Worm (Caenorhabditis elegans) whole organism, L1 larva: ENCODE data around the gene ZC513.3.

Experiments used
- C04F5.9 ChIP-seq: sonication (generic microtip); optimal IDR thresholded peaks from 2 replicates; lab custom pipeline; 2016; ENCODE audit warnings: missing genetic modification characterization, missing compliant biosample characterization
- C34B4.2 ChIP-seq: sonication (generic microtip); optimal IDR thresholded peaks from 2 replicates; lab custom pipeline; 2017; ENCODE audit warnings: mild to moderate bottlenecking, missing genetic modification characterization, missing compliant biosample characterization
- Y116A8C.19 ChIP-seq: sonication (generic microtip); optimal IDR thresholded peaks from 2 replicates; lab custom pipeline; 2016; ENCODE audit warnings: missing compliant biosample characterization, missing genetic modification characterization, borderline replicate concordance
- alr-1 ChIP-seq: fragments of 200-800 bp; sonication (Bioruptor generic); optimal IDR thresholded peaks from 2 replicates; lab custom pipeline; 2018; ENCODE audit warnings: borderline replicate concordance, mild to moderate bottlenecking, missing genetic modification characterization, missing compliant biosample characterization
- ama-1 ChIP-seq: fragments of 150-350 bp; optimal IDR thresholded peaks from 2 replicates; lab custom pipeline; 2014
- blmp-1 ChIP-seq: fragments of 150-350 bp; optimal IDR thresholded peaks from 2 replicates; lab custom pipeline; 2014; ENCODE audit warnings: missing biosample characterization, missing genetic modification characterization
- ceh-63 ChIP-seq: fragments of 200-800 bp; sonication (Bioruptor generic); optimal IDR thresholded peaks from 2 replicates; lab custom pipeline; 2018; ENCODE audit warnings: mild to moderate bottlenecking, missing genetic modification characterization, missing compliant biosample characterization
- ceh-88 ChIP-seq: fragments of 200-800 bp; sonication (Bioruptor generic); IDR thresholded peaks from 2 replicates; pipeline ENCODE4 v1.3.6; 2022; ENCODE audit warnings: missing genetic modification characterization, missing compliant biosample characterization
- dsc-1 ChIP-seq: sonication (generic microtip); optimal IDR thresholded peaks from 2 replicates; lab custom pipeline; 2016; ENCODE audit warnings: mild to moderate bottlenecking, missing genetic modification characterization, missing compliant biosample characterization
- efl-1 ChIP-seq, 4 experiments: fragments of 150-350 bp; optimal IDR thresholded peaks in 3 of 4; peaks in 1 of 4; 1 replicate in 1 of 4; 2 replicates in 3 of 4; lab custom pipeline; 2014; ENCODE audit warnings: missing biosample characterization in 2 of 4, missing genetic modification characterization in 2 of 4, missing genetic modification reagents in 2 of 4
- efl-3 ChIP-seq: fragments of 200-800 bp; sonication (Bioruptor generic); optimal IDR thresholded peaks from 2 replicates; lab custom pipeline; 2018; ENCODE audit warnings: mild to moderate bottlenecking, missing genetic modification characterization, missing compliant biosample characterization
- elt-2 ChIP-seq: sonication (generic microtip); optimal IDR thresholded peaks from 2 replicates; lab custom pipeline; 2016; ENCODE audit warnings: missing genetic modification characterization, mild to moderate bottlenecking, inconsistent platforms, missing compliant biosample characterization, missing genetic modification reagents
- elt-3 ChIP-seq, 6 experiments: fragments of 150-350 bp in 1 of 6; sonication (generic microtip); optimal IDR thresholded peaks; 2 replicates each; lab custom pipeline; 2017 to 2018; ENCODE audit warnings: missing biosample characterization in 6 of 6, missing genetic modification characterization in 6 of 6, inconsistent platforms in 1 of 6
- ets-5 ChIP-seq: fragments of 200-800 bp; sonication (Bioruptor generic); IDR thresholded peaks from 2 replicates; pipeline ENCODE4 v1.3.6; 2022; ENCODE audit warnings: missing genetic modification characterization, missing compliant biosample characterization
- fkh-4 ChIP-seq: sonication (generic microtip); optimal IDR thresholded peaks from 2 replicates; lab custom pipeline; 2016; ENCODE audit warnings: missing compliant biosample characterization, missing genetic modification characterization, borderline replicate concordance
- fkh-8 ChIP-seq: sonication (generic microtip); optimal IDR thresholded peaks from 2 replicates; lab custom pipeline; 2016; ENCODE audit warnings: mild to moderate bottlenecking, missing genetic modification characterization, missing compliant biosample characterization
- grh-1 ChIP-seq: fragments of 200-800 bp; sonication (Bioruptor generic); IDR thresholded peaks from 2 replicates; pipeline ENCODE4 v1.3.6; 2022; ENCODE audit warnings: missing genetic modification reagents, missing genetic modification characterization, missing compliant biosample characterization
- hlh-4 ChIP-seq: sonication (generic microtip); optimal IDR thresholded peaks from 2 replicates; lab custom pipeline; 2016; ENCODE audit warnings: mild to moderate bottlenecking, missing genetic modification characterization, missing compliant biosample characterization
- irx-1 ChIP-seq: sonication (generic microtip); optimal IDR thresholded peaks from 2 replicates; lab custom pipeline; 2016; ENCODE audit warnings: missing genetic modification characterization, missing compliant biosample characterization
- isw-1 ChIP-seq: fragments of 200-800 bp; sonication (Bioruptor generic); IDR thresholded peaks from 2 replicates; pipeline ENCODE4 v1.3.6; 2022; ENCODE audit warnings: missing genetic modification characterization, missing compliant biosample characterization
- lin-14 ChIP-seq: fragments of 200-800 bp; sonication (Bioruptor generic); optimal IDR thresholded peaks from 2 replicates; lab custom pipeline; 2018; ENCODE audit warnings: mild to moderate bottlenecking, missing genetic modification characterization, moderate library complexity, missing compliant biosample characterization
- lin-35 ChIP-seq, 2 experiments: fragments of 150-350 bp; optimal IDR thresholded peaks; 2 replicates each; lab custom pipeline; 2014; ENCODE audit warnings: missing biosample characterization in 2 of 2, missing genetic modification characterization in 2 of 2, missing genetic modification reagents in 2 of 2
- lin-39 ChIP-seq: fragments of 150-350 bp; optimal IDR thresholded peaks from 2 replicates; lab custom pipeline; 2014; ENCODE audit warnings: missing biosample characterization, missing genetic modification reagents, missing genetic modification characterization
- lsy-2 ChIP-seq, 2 experiments: fragments of 150-350 bp; optimal IDR thresholded peaks; 2 replicates each; lab custom pipeline; 2014; ENCODE audit warnings: missing biosample characterization in 2 of 2, missing genetic modification characterization in 2 of 2
- mab-9 ChIP-seq: fragments of 200-800 bp; sonication (Bioruptor generic); IDR thresholded peaks from 2 replicates; pipeline ENCODE4 v1.3.6; 2022; ENCODE audit warnings: missing genetic modification reagents, missing genetic modification characterization, missing compliant biosample characterization
- mep-1 ChIP-seq: fragments of 150-350 bp; optimal IDR thresholded peaks from 2 replicates; lab custom pipeline; 2014; ENCODE audit warnings: missing biosample characterization, missing genetic modification characterization
- nhr-19 ChIP-seq: fragments of 200-800 bp; sonication (Bioruptor generic); conservative IDR thresholded peaks from 2 replicates; pipeline ENCODE4 v1.3.6; 2022; ENCODE audit warnings: missing genetic modification characterization, missing compliant biosample characterization
- nhr-20 ChIP-seq: sonication (generic microtip); optimal IDR thresholded peaks from 2 replicates; lab custom pipeline; 2016; ENCODE audit warnings: mild to moderate bottlenecking, missing genetic modification characterization, missing compliant biosample characterization
- nhr-71 ChIP-seq: sonication (generic microtip); optimal IDR thresholded peaks from 2 replicates; lab custom pipeline; 2016; ENCODE audit warnings: mild to moderate bottlenecking, missing genetic modification characterization, moderate library complexity, missing compliant biosample characterization
- nhr-76 ChIP-seq: sonication (generic microtip); optimal IDR thresholded peaks from 2 replicates; lab custom pipeline; 2017; ENCODE audit warnings: missing biosample characterization, missing genetic modification characterization
- nhr-84 ChIP-seq: sonication (generic microtip); optimal IDR thresholded peaks from 2 replicates; lab custom pipeline; 2017; ENCODE audit warnings: missing biosample characterization, missing genetic modification characterization
- nhr-85 ChIP-seq: sonication (generic microtip); peaks from one replicate; lab custom pipeline; 2016; ENCODE audit warnings: missing genetic modification characterization, inconsistent platforms, missing compliant biosample characterization
- nhr-90 ChIP-seq: sonication (generic microtip); optimal IDR thresholded peaks from 2 replicates; lab custom pipeline; 2016; ENCODE audit warnings: mild to moderate bottlenecking, missing genetic modification characterization, missing compliant biosample characterization; ENCODE audit not compliant: poor library complexity
- pag-3 ChIP-seq: sonication (generic microtip); optimal IDR thresholded peaks from 2 replicates; lab custom pipeline; 2017; ENCODE audit warnings: missing genetic modification characterization, mild to moderate bottlenecking, missing compliant biosample characterization, antibody characterized with exemption, borderline replicate concordance; ENCODE audit not compliant: insufficient read depth
- rnt-1 ChIP-seq: sonication (generic microtip); optimal IDR thresholded peaks from 2 replicates; lab custom pipeline; 2016; ENCODE audit warnings: mild to moderate bottlenecking, missing genetic modification characterization, moderate library complexity, missing compliant biosample characterization
- snu-23 ChIP-seq: sonication (generic microtip); optimal IDR thresholded peaks from 2 replicates; lab custom pipeline; 2016; ENCODE audit warnings: missing genetic modification characterization, missing compliant biosample characterization
- sox-4 ChIP-seq: sonication (generic microtip); optimal IDR thresholded peaks from 2 replicates; lab custom pipeline; 2016; ENCODE audit warnings: missing genetic modification characterization, missing compliant biosample characterization
- sptf-1 ChIP-seq: fragments of 150-350 bp; optimal IDR thresholded peaks from 2 replicates; lab custom pipeline; 2014; ENCODE audit warnings: missing biosample characterization, missing genetic modification characterization
- sup-37 ChIP-seq: fragments of 200-800 bp; sonication (Bioruptor generic); optimal IDR thresholded peaks from 2 replicates; lab custom pipeline; 2018; ENCODE audit warnings: mild to moderate bottlenecking, missing genetic modification characterization, missing compliant biosample characterization
- tlp-1 ChIP-seq: fragments of 150-350 bp; optimal IDR thresholded peaks from 2 replicates; lab custom pipeline; 2014; ENCODE audit warnings: missing biosample characterization, missing genetic modification characterization
- unc-86 ChIP-seq: sonication (generic microtip); optimal IDR thresholded peaks from 2 replicates; lab custom pipeline; 2016; ENCODE audit warnings: missing genetic modification characterization, missing compliant biosample characterization
- unc-98 ChIP-seq: fragments of 200-800 bp; sonication (Bioruptor generic); IDR thresholded peaks from 2 replicates; pipeline ENCODE4 v1.3.6; 2022; ENCODE audit warnings: missing genetic modification characterization, missing compliant biosample characterization
- zag-1 ChIP-seq: fragments of 150-350 bp; optimal IDR thresholded peaks from 2 replicates; lab custom pipeline; 2014; ENCODE audit warnings: missing biosample characterization, missing genetic modification characterization
- ztf-4 ChIP-seq: fragments of 150-350 bp; optimal IDR thresholded peaks from 2 replicates; lab custom pipeline; 2014; ENCODE audit warnings: missing biosample characterization, missing genetic modification characterization

Gene ZC513.3

ce11 chrV:8027429-8028142, 19.2 kb upstream of the ZC513.3 start:
- no peak for TF ChIP-seq ceh-88 (GFP tag; lab: Robert Waterston, UW)
- peak; percentile 82 for TF ChIP-seq blmp-1 (tag; lab: Kevin White, UChicago)
- TF ChIP-seq ceh-63 (GFP tag; lab: Kevin White, UChicago), result no peak
- TF ChIP-seq lsy-2 (tag; optimal IDR thresholded peaks at IDR 0.05; lab: Kevin White, UChicago), result peak in 1 of 2 experiments; percentile 53
- TF ChIP-seq elt-3 (tag; optimal IDR thresholded peaks at IDR 0.05; lab: Kevin White, UChicago), result peak in 5 of 6 experiments; percentile 9 to 82 (median 30)
- peak in 1 of 2 experiments; percentile 9 for TF ChIP-seq lin-35 (GFP tag; optimal IDR thresholded peaks at IDR 0.05; lab: Kevin White, UChicago)
- TF ChIP-seq ama-1 (lab: Kevin White, UChicago), result no peak
- no peak for TF ChIP-seq C04F5.9 (tag; lab: Kevin White, UChicago)
- TF ChIP-seq snu-23 (GFP tag; lab: Kevin White, UChicago), result peak; percentile 43
- no peak for TF ChIP-seq unc-86
- no peak for TF ChIP-seq sup-37
- TF ChIP-seq hlh-4 (tag; lab: Kevin White, UChicago), result no peak
- TF ChIP-seq mep-1 (tag; lab: Kevin White, UChicago), result no peak
- TF ChIP-seq nhr-76 (tag; lab: Kevin White, UChicago), result no peak
- no peak for TF ChIP-seq fkh-4 (tag; lab: Kevin White, UChicago)
- no peak for TF ChIP-seq nhr-84
- no peak for TF ChIP-seq rnt-1 (tag; lab: Kevin White, UChicago)
- TF ChIP-seq efl-1 (optimal IDR thresholded peaks at IDR 0.05; lab: Kevin White, UChicago), result no peak
- TF ChIP-seq efl-1 (GFP tag; optimal IDR thresholded peaks at IDR 0.05 in 1 of 2; lab: Kevin White, UChicago), result peak in 1 of 2 experiments; percentile 54
- no peak for TF ChIP-seq unc-98
- TF ChIP-seq nhr-20 (tag; lab: Kevin White, UChicago), result peak; percentile 56
- TF ChIP-seq sox-4 (tag; lab: Kevin White, UChicago), result no peak
- TF ChIP-seq lin-14 (GFP tag; lab: Kevin White, UChicago), result peak; percentile 62
- no peak for TF ChIP-seq mab-9 (GFP tag; lab: Robert Waterston, UW)
- TF ChIP-seq alr-1, result no peak
- no peak for TF ChIP-seq sptf-1 (tag; lab: Kevin White, UChicago)
- no peak for TF ChIP-seq ets-5
- peak; percentile 90 for TF ChIP-seq nhr-85
- TF ChIP-seq nhr-19 (GFP tag; lab: Robert Waterston, UW), result no peak
- TF ChIP-seq nhr-71 (tag; lab: Kevin White, UChicago), result peak; percentile 21
- peak; percentile 74 for TF ChIP-seq grh-1
- TF ChIP-seq Y116A8C.19, result no peak
- TF ChIP-seq, all 84 proteins: peak for 11

- no peak for TF ChIP-seq nhr-90 (tag; lab: Kevin White, UChicago)
- TF ChIP-seq lsy-2 (tag; optimal IDR thresholded peaks at IDR 0.05; lab: Kevin White, UChicago), result peak in 1 of 2 experiments; percentile 7
These were observed 17.8 kb upstream of the ZC513.3 start, which contains the start of gene oma-2 for ce11 chrV:8028825-8029489. TSS of gene oma-2 (plus strand) at chrV:8029439.

- TF ChIP-seq C34B4.2 (tag; lab: Kevin White, UChicago), result no peak
- TF ChIP-seq lin-35 (GFP tag; optimal IDR thresholded peaks at IDR 0.05; lab: Kevin White, UChicago), result peak; percentile 96 to 98
- peak; percentile 65 for TF ChIP-seq nhr-85
- TF ChIP-seq blmp-1 (tag; lab: Kevin White, UChicago), result peak; percentile 70
- no peak for TF ChIP-seq ztf-4 (tag; lab: Kevin White, UChicago)
- peak; percentile 39 for TF ChIP-seq unc-86
- TF ChIP-seq dsc-1 (tag; lab: Kevin White, UChicago), result peak; percentile 51
- peak; percentile 71 for TF ChIP-seq nhr-20 (tag; lab: Kevin White, UChicago)
- no peak for TF ChIP-seq tlp-1 (tag; lab: Kevin White, UChicago)
- TF ChIP-seq irx-1, result peak; percentile 48
- peak; percentile 10 for TF ChIP-seq elt-2 (tag; lab: Kevin White, UChicago)
- TF ChIP-seq efl-3 (GFP tag; lab: Kevin White, UChicago), result no peak
- TF ChIP-seq rnt-1 (tag; lab: Kevin White, UChicago), result peak; percentile 70
- peak; percentile 23; the same call in 1 of the 2 replicates for TF ChIP-seq isw-1
- no peak for TF ChIP-seq ceh-63 (GFP tag; lab: Kevin White, UChicago)
- no peak for TF ChIP-seq fkh-8 (tag; lab: Kevin White, UChicago)
- TF ChIP-seq lin-39, result peak; percentile 6
- no peak for TF ChIP-seq C04F5.9 (tag; lab: Kevin White, UChicago)
- peak; percentile 97 to 99 for TF ChIP-seq efl-1 (optimal IDR thresholded peaks at IDR 0.05; lab: Kevin White, UChicago)
- peak; percentile 97 to 100 for TF ChIP-seq efl-1 (GFP tag; optimal IDR thresholded peaks at IDR 0.05 in 1 of 2; lab: Kevin White, UChicago)
- TF ChIP-seq snu-23 (GFP tag; lab: Kevin White, UChicago), result peak; percentile 75
- TF ChIP-seq zag-1 (tag; lab: Kevin White, UChicago), result no peak
- TF ChIP-seq pag-3 (tag; lab: Kevin White, UChicago), result no peak
- peak; percentile 74 for TF ChIP-seq nhr-71 (tag; lab: Kevin White, UChicago)
- TF ChIP-seq sup-37, result no peak
- no peak for TF ChIP-seq hlh-4 (tag; lab: Kevin White, UChicago)
These were observed 15.7 kb upstream of the ZC513.3 start, which contains the start of gene vars-1 for ce11 chrV:8031121-8031520. TSS of gene vars-1 (plus strand) at chrV:8031411.
